Worm (Caenorhabditis elegans) whole organism, late embryonic: ENCODE measurements around the gene fbxa-135.

Experiments
- F13H6.1 ChIP-seq: sonication (generic microtip); optimal IDR thresholded peaks from 2 replicates; lab custom pipeline; 2016; ENCODE audit warnings: missing genetic modification characterization, missing compliant biosample characterization
- nfya-1 ChIP-seq: sonication (generic microtip); optimal IDR thresholded peaks from 2 replicates; lab custom pipeline; 2017; ENCODE audit warnings: missing genetic modification characterization, mild to moderate bottlenecking, missing compliant biosample characterization, antibody characterized with exemption, moderate library complexity
- nhr-11 ChIP-seq: fragments of 150-350 bp; optimal IDR thresholded peaks from 2 replicates; lab custom pipeline; 2014; ENCODE audit warnings: missing biosample characterization, missing genetic modification characterization
- pha-4 ChIP-seq: fragments of 150-350 bp; optimal IDR thresholded peaks from 2 replicates; lab custom pipeline; 2018; ENCODE audit warnings: missing biosample characterization, missing genetic modification reagents, missing genetic modification characterization

DNA sequence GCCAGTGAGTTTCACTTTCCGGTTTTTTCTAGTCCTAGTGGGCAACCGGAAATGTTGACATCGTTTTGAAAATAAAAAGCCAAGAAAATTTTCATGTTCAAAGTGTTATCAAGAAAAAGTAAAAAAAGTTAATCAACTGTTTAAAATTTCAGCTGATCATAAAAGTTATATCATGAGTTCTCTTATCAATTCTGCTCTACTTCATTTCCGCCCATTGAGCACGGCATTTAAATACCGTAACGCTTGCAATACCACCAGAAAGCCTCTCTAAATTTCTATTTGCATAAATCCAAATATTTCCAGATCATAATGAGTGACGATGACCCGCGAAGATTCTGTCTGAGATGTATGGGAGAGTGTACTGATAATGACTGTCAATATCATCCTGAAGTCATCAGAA, 42.6 kb downstream of the fbxa-135 start, which contains the start of gene T26H5.9:
- no peak for TF ChIP-seq nfya-1 (tag; lab: Kevin White, UChicago)
- no peak for TF ChIP-seq pha-4
- TF ChIP-seq nhr-11 (tag; lab: Kevin White, UChicago): no peak
- no peak for TF ChIP-seq F13H6.1 (tag; lab: Kevin White, UChicago)
